Worm (Caenorhabditis elegans) whole organism, young adult: Measurements from ENCODE around the gene set-19.
A peak's percentile ranks its signal among the peaks of the same experiment; 100 is the strongest.

ENCODE experiments used
- B0035.1 ChIP-seq: sonication (generic microtip); optimal IDR thresholded peaks from 2 replicates; lab custom pipeline; 2016; ENCODE audit warnings: missing genetic modification characterization, mild to moderate bottlenecking, missing compliant biosample characterization, missing genotype, missing genetic modification reagents
- C06A6.2 ChIP-seq: fragments of 200-800 bp; sonication (Bioruptor generic); conservative IDR thresholded peaks from 2 replicates; pipeline ENCODE4 v1.3.6; 2022; ENCODE audit warnings: missing genetic modification characterization, missing compliant biosample characterization
- C17E4.6 ChIP-seq: fragments of 200-800 bp; sonication (Bioruptor generic); IDR thresholded peaks from 2 replicates; pipeline ENCODE4 v1.3.6; 2022; ENCODE audit warnings: missing genetic modification reagents, missing genetic modification characterization, missing compliant biosample characterization
- D2030.7 ChIP-seq: fragments of 200-800 bp; sonication (Bioruptor generic); IDR thresholded peaks from 2 replicates; pipeline ENCODE4 v1.3.6; 2022; ENCODE audit warnings: missing genetic modification reagents, missing genetic modification characterization, missing compliant biosample characterization
- F10E7.11 ChIP-seq: sonication (generic microtip); optimal IDR thresholded peaks from 2 replicates; lab custom pipeline; 2017; ENCODE audit warnings: mild to moderate bottlenecking, missing genetic modification characterization, moderate library complexity, missing compliant biosample characterization
- F22D6.2 ChIP-seq: sonication (generic microtip); optimal IDR thresholded peaks from 2 replicates; lab custom pipeline; 2016; ENCODE audit warnings: mild to moderate bottlenecking, missing genetic modification characterization, missing compliant biosample characterization
- F23B12.7 ChIP-seq: sonication (generic microtip); optimal IDR thresholded peaks from 2 replicates; lab custom pipeline; 2017; ENCODE audit warnings: missing genetic modification characterization, mild to moderate bottlenecking, missing compliant biosample characterization, antibody characterized with exemption, moderate library complexity; ENCODE audit not compliant: insufficient read depth
- F52B5.7 ChIP-seq: sonication (generic microtip); optimal IDR thresholded peaks from 2 replicates; lab custom pipeline; 2016; ENCODE audit warnings: mild to moderate bottlenecking, missing genetic modification characterization, missing compliant biosample characterization
- T07F8.4 ChIP-seq: sonication (generic microtip); optimal IDR thresholded peaks from 2 replicates; lab custom pipeline; 2016; ENCODE audit warnings: mild to moderate bottlenecking, missing genetic modification characterization, moderate library complexity, missing compliant biosample characterization
- ZK185.1 ChIP-seq: sonication (generic microtip); optimal IDR thresholded peaks from 2 replicates; lab custom pipeline; 2016; ENCODE audit warnings: mild to moderate bottlenecking, missing genetic modification characterization, missing compliant biosample characterization; ENCODE audit not compliant: poor library complexity, severe bottlenecking
- akir-1 ChIP-seq: fragments of 200-800 bp; sonication (Bioruptor generic); optimal IDR thresholded peaks from 2 replicates; lab custom pipeline; 2018; ENCODE audit warnings: mild to moderate bottlenecking, missing genetic modification characterization, moderate library complexity, missing compliant biosample characterization
- ama-1 ChIP-seq, 3 experiments: fragments of 150-350 bp in 1 of 3; sonication (generic microtip) in 2 of 3; optimal IDR thresholded peaks; 2 replicates each; lab custom pipeline; 2014 to 2018; ENCODE audit warnings: missing biosample characterization in 2 of 3, missing genetic modification characterization in 2 of 3, missing genetic modification reagents in 2 of 3
- atf-7 ChIP-seq: sonication (generic microtip); optimal IDR thresholded peaks from 2 replicates; lab custom pipeline; 2017; ENCODE audit warnings: mild to moderate bottlenecking, missing genetic modification characterization, missing compliant biosample characterization
- athp-1 ChIP-seq: sonication (generic microtip); optimal IDR thresholded peaks from 2 replicates; lab custom pipeline; 2017; ENCODE audit warnings: mild to moderate bottlenecking, missing genetic modification characterization, missing compliant biosample characterization
- cebp-1 ChIP-seq, 2 experiments: fragments of 200-800 bp in 1 of 2; sonication (Bioruptor generic) in 1 of 2; sonication (generic microtip) in 1 of 2; IDR thresholded peaks in 1 of 2; optimal IDR thresholded peaks in 1 of 2; 2 replicates each; pipeline versions ENCODE4 v1.3.6 to Lab custom; 2017 to 2022; ENCODE audit warnings: missing compliant biosample characterization in 2 of 2, missing genetic modification characterization in 2 of 2, mild to moderate bottlenecking in 1 of 2, missing genetic modification reagents in 1 of 2, moderate library complexity in 1 of 2
- ceh-40 ChIP-seq: fragments of 200-800 bp; sonication (Bioruptor generic); IDR thresholded peaks from 2 replicates; pipeline ENCODE4 v1.3.6; 2022; ENCODE audit warnings: missing genetic modification characterization, missing compliant biosample characterization
- chd-7 ChIP-seq: sonication (generic microtip); optimal IDR thresholded peaks from 2 replicates; lab custom pipeline; 2016; ENCODE audit warnings: mild to moderate bottlenecking, missing genetic modification characterization, moderate library complexity, missing compliant biosample characterization
- efl-1 ChIP-seq: fragments of 150-350 bp; optimal IDR thresholded peaks from 2 replicates; lab custom pipeline; 2014; ENCODE audit warnings: missing biosample characterization, missing genetic modification reagents, missing genetic modification characterization
- egrh-3 ChIP-seq: fragments of 200-800 bp; sonication (Bioruptor generic); IDR thresholded peaks from 2 replicates; pipeline ENCODE4 v1.3.6; 2022; ENCODE audit warnings: missing genetic modification reagents, missing genetic modification characterization, missing compliant biosample characterization
- ekl-4 ChIP-seq: fragments of 200-800 bp; sonication (Bioruptor generic); IDR thresholded peaks from 2 replicates; pipeline ENCODE4 v1.3.6; 2022; ENCODE audit warnings: missing genetic modification reagents, missing genetic modification characterization, missing compliant biosample characterization
- ets-4 ChIP-seq: fragments of 200-800 bp; sonication (Bioruptor generic); optimal IDR thresholded peaks from 2 replicates; lab custom pipeline; 2018; ENCODE audit warnings: mild to moderate bottlenecking, missing genetic modification characterization, missing compliant biosample characterization
- gei-17 ChIP-seq: fragments of 200-800 bp; sonication (Bioruptor generic); optimal IDR thresholded peaks from 2 replicates; lab custom pipeline; 2018; ENCODE audit warnings: mild to moderate bottlenecking, missing genetic modification characterization, missing compliant biosample characterization
- him-1 ChIP-seq: sonication (generic microtip); optimal IDR thresholded peaks from 2 replicates; lab custom pipeline; 2016; ENCODE audit warnings: missing genotype, missing genetic modification reagents, missing genetic modification characterization, missing compliant biosample characterization
- hlh-12 ChIP-seq: sonication (generic microtip); optimal IDR thresholded peaks from 2 replicates; lab custom pipeline; 2016; ENCODE audit warnings: missing genetic modification characterization, missing compliant biosample characterization
- hmg-20 ChIP-seq: fragments of 200-800 bp; sonication (Bioruptor generic); IDR thresholded peaks from 2 replicates; pipeline ENCODE4 v1.3.6; 2022; ENCODE audit warnings: missing genetic modification reagents, missing genetic modification characterization, missing compliant biosample characterization
- hrde-1 ChIP-seq: sonication (generic microtip); optimal IDR thresholded peaks from 2 replicates; lab custom pipeline; 2016; ENCODE audit warnings: missing genetic modification characterization, mild to moderate bottlenecking, missing compliant biosample characterization, moderate library complexity, missing genotype, missing genetic modification reagents, borderline replicate concordance
- lin-26 ChIP-seq: fragments of 200-800 bp; sonication (Bioruptor generic); IDR thresholded peaks from 2 replicates; pipeline ENCODE4 v1.3.6; 2022; ENCODE audit warnings: missing genetic modification reagents, missing genetic modification characterization, missing compliant biosample characterization
- lin-35 ChIP-seq, 3 experiments: fragments of 150-350 bp in 2 of 3; sonication (generic microtip) in 1 of 3; optimal IDR thresholded peaks; 2 replicates each; lab custom pipeline; 2014 to 2018; ENCODE audit warnings: missing biosample characterization in 3 of 3, missing genetic modification characterization in 3 of 3, missing genetic modification reagents in 3 of 3
- lsl-1 ChIP-seq: fragments of 200-800 bp; sonication (Bioruptor generic); optimal IDR thresholded peaks from 2 replicates; lab custom pipeline; 2018; ENCODE audit warnings: mild to moderate bottlenecking, missing genetic modification characterization, moderate library complexity, missing compliant biosample characterization
- madf-3 ChIP-seq: fragments of 200-800 bp; sonication (Bioruptor generic); IDR thresholded peaks from 2 replicates; pipeline ENCODE4 v1.3.6; 2022; ENCODE audit warnings: missing genetic modification reagents, missing genetic modification characterization, missing compliant biosample characterization
- madf-6 ChIP-seq: fragments of 200-800 bp; sonication (Bioruptor generic); IDR thresholded peaks from 2 replicates; pipeline ENCODE4 v1.3.6; 2022; ENCODE audit warnings: missing genetic modification reagents, missing genetic modification characterization, missing compliant biosample characterization
- madf-8 ChIP-seq: fragments of 200-800 bp; sonication (Bioruptor generic); conservative IDR thresholded peaks from 2 replicates; pipeline ENCODE4 v1.3.6; 2022; ENCODE audit warnings: missing genetic modification reagents, missing genetic modification characterization, missing compliant biosample characterization
- mes-4 ChIP-seq: sonication (generic microtip); optimal IDR thresholded peaks from 2 replicates; lab custom pipeline; 2016; ENCODE audit warnings: missing genotype, missing genetic modification characterization, missing compliant biosample characterization
- mxl-1 ChIP-seq: sonication (generic microtip); optimal IDR thresholded peaks from 2 replicates; lab custom pipeline; 2016; ENCODE audit warnings: missing genetic modification characterization, missing compliant biosample characterization
- nfyb-1 ChIP-seq: fragments of 200-800 bp; sonication (Bioruptor generic); IDR thresholded peaks from 2 replicates; pipeline ENCODE4 v1.3.6; 2022; ENCODE audit warnings: missing genetic modification reagents, missing genetic modification characterization, missing compliant biosample characterization
- nhr-90 ChIP-seq: sonication (generic microtip); optimal IDR thresholded peaks from 2 replicates; lab custom pipeline; 2016; ENCODE audit warnings: missing genotype, mild to moderate bottlenecking, missing genetic modification characterization, missing compliant biosample characterization
- pbrm-1 ChIP-seq: fragments of 200-800 bp; sonication (Bioruptor generic); IDR thresholded peaks from 2 replicates; pipeline ENCODE4 v1.3.6; 2022; ENCODE audit warnings: missing genetic modification reagents, missing genetic modification characterization, missing compliant biosample characterization
- pha-4 ChIP-seq: fragments of 150-350 bp; sonication (generic microtip); optimal IDR thresholded peaks from 2 replicates; lab custom pipeline; 2014; ENCODE audit warnings: missing biosample characterization, missing genetic modification reagents, missing genetic modification characterization
- repo-1 ChIP-seq: sonication (generic microtip); optimal IDR thresholded peaks from 2 replicates; lab custom pipeline; 2017; ENCODE audit warnings: mild to moderate bottlenecking, missing genetic modification characterization, missing compliant biosample characterization
- rpc-1 ChIP-seq, 2 experiments: fragments of 150-350 bp in 1 of 2; sonication (generic microtip) in 1 of 2; optimal IDR thresholded peaks; 2 replicates each; lab custom pipeline; 2014 to 2018; ENCODE audit warnings: missing biosample characterization in 1 of 2, missing genetic modification characterization in 1 of 2, missing genetic modification reagents in 1 of 2, missing genotype in 1 of 2
- sdz-38 ChIP-seq: sonication (generic microtip); optimal IDR thresholded peaks from 2 replicates; lab custom pipeline; 2016; ENCODE audit warnings: missing genotype, missing genetic modification characterization, missing compliant biosample characterization
- sea-2 ChIP-seq: fragments of 200-800 bp; sonication (Bioruptor generic); IDR thresholded peaks from 2 replicates; pipeline ENCODE4 v1.3.6; 2022; ENCODE audit warnings: missing genetic modification characterization, missing compliant biosample characterization
- snpc-1.1 ChIP-seq: sonication (generic microtip); optimal IDR thresholded peaks from 2 replicates; lab custom pipeline; 2017; ENCODE audit warnings: missing genetic modification characterization, mild to moderate bottlenecking, missing compliant biosample characterization, antibody characterized with exemption, moderate library complexity, missing genotype, missing genetic modification reagents; ENCODE audit not compliant: insufficient read depth
- snpc-1.3 ChIP-seq: sonication (generic microtip); optimal IDR thresholded peaks from 2 replicates; lab custom pipeline; 2017; ENCODE audit warnings: missing genetic modification characterization, mild to moderate bottlenecking, missing compliant biosample characterization, antibody characterized with exemption, moderate library complexity, missing genotype, missing genetic modification reagents; ENCODE audit not compliant: insufficient read depth
- somi-1 ChIP-seq: fragments of 200-800 bp; sonication (Bioruptor generic); optimal IDR thresholded peaks from 2 replicates; lab custom pipeline; 2018; ENCODE audit warnings: mild to moderate bottlenecking, missing genetic modification characterization, missing compliant biosample characterization
- tbp1 ChIP-seq: fragments of 200-800 bp; sonication (Bioruptor generic); optimal IDR thresholded peaks from 2 replicates; lab custom pipeline; 2018; ENCODE audit warnings: mild to moderate bottlenecking, missing genetic modification characterization, missing compliant biosample characterization
- unc-130 ChIP-seq: sonication (generic microtip); optimal IDR thresholded peaks from 2 replicates; lab custom pipeline; 2016; ENCODE audit warnings: missing genetic modification reagents, missing genetic modification characterization, missing compliant biosample characterization

The set-19 gene

DNA sequence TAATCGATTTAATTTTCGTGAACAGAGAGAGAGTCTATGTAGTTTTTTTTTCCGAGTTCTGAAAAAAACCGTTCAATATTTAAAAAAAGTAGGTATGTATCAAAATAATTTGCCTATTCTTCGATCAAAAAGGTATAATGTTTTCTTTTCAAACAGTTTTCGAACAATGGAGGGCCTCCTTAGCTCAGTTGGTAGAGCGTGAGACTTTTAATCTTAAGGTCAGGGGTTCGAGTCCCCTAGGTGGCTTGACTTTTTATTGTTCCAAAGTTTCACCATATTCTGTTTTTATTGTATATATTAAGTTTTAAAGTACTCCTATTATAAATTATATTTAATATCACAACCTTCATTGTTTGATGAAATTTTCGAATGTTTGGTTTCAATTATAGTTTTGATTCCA, 33.5 kb upstream of the set-19 start (continued):
- TF ChIP-seq rpc-1 (optimal IDR thresholded peaks at IDR 0.05; lab: Kevin White, UChicago) (peak; percentile 94), rpc-1 (tag; optimal IDR thresholded peaks at IDR 0.05; lab: Kevin White, UChicago) (peak; percentile 100), chd-7 (tag; lab: Kevin White, UChicago) (peak; percentile 29), egrh-3 (no peak), pbrm-1 (GFP tag; lab: Robert Waterston, UW) (peak; percentile 92), akir-1 (GFP tag; lab: Kevin White, UChicago) (no peak), him-1 (tag; lab: Kevin White, UChicago) (peak; percentile 97), F10E7.11 (tag; lab: Kevin White, UChicago) (no peak), gei-17 (no peak), athp-1 (tag; lab: Kevin White, UChicago) (peak; percentile 55), repo-1 (peak; percentile 48), hlh-12 (tag; lab: Kevin White, UChicago) (peak; percentile 18), madf-8 (no peak), hmg-20 (GFP tag; lab: Robert Waterston, UW) (0 out of 2 replicates have a peak, but pooled peaks have one; percentile 34), sdz-38 (no peak), C17E4.6 (GFP tag; lab: Robert Waterston, UW) (no peak), B0035.1 (tag; lab: Kevin White, UChicago) (peak; percentile 55), madf-3 (peak; percentile 61; the same call in 1 of the 2 replicates), F22D6.2 (no peak), ekl-4 (GFP tag; lab: Robert Waterston, UW) (peak; percentile 30; the same call in 1 of the 2 replicates), nfyb-1 (peak; percentile 78; the same call in 1 of the 2 replicates), unc-130 (peak; percentile 73), tbp1 (peak; percentile 89), atf-7 (tag; lab: Kevin White, UChicago) (peak; percentile 8), snpc-1.3 (tag; lab: Kevin White, UChicago) (peak; percentile 92), lsl-1 (peak; percentile 24), cebp-1 (GFP tag; IDR thresholded peaks at IDR 0.05; lab: Robert Waterston, UW) (no peak), cebp-1 (tag; optimal IDR thresholded peaks at IDR 0.05; lab: Kevin White, UChicago) (peak; percentile 40), ets-4 (no peak), lin-35 (GFP tag; optimal IDR thresholded peaks at IDR 0.05; lab: Kevin White, UChicago) (peak in 2 of 3 experiments; percentile 8 to 44), snpc-1.1 (tag; lab: Kevin White, UChicago) (peak; percentile 79), nhr-90 (tag; lab: Kevin White, UChicago) (peak; percentile 83), madf-6 (GFP tag; lab: Robert Waterston, UW) (peak; percentile 39; the same call in 1 of the 2 replicates), ama-1 (optimal IDR thresholded peaks at IDR 0.05; lab: Kevin White, UChicago) (no peak), ama-1 (GFP tag; optimal IDR thresholded peaks at IDR 0.05; lab: Kevin White, UChicago) (peak; percentile 75 to 92), mes-4 (tag; lab: Kevin White, UChicago) (peak; percentile 71), pha-4 (tag; lab: Kevin White, UChicago) (no peak), mxl-1 (peak; percentile 96), T07F8.4 (peak; percentile 78), F52B5.7 (no peak), lin-26 (peak; percentile 97), F23B12.7 (tag; lab: Kevin White, UChicago) (peak; percentile 65), C06A6.2 (GFP tag; lab: Robert Waterston, UW) (no peak), ceh-40 (GFP tag; lab: Robert Waterston, UW) (peak; percentile 84), efl-1 (GFP tag; lab: Kevin White, UChicago) (no peak), hrde-1 (tag; lab: Kevin White, UChicago) (peak; percentile 76), ZK185.1 (tag; lab: Kevin White, UChicago) (peak; percentile 73), sea-2 (no peak), somi-1 (no peak), D2030.7 (GFP tag; lab: Robert Waterston, UW) (peak; percentile 87)
